Worm (Caenorhabditis elegans) whole organism, L2 larva: ENCODE results near the gene F55H2.5.

Experiments used
- aly-2 ChIP-seq: fragments of 150-350 bp; optimal IDR thresholded peaks from 2 replicates; lab custom pipeline; 2014; ENCODE audit warnings: missing biosample characterization, missing genetic modification characterization
- lin-39 ChIP-seq: fragments of 150-350 bp; optimal IDR thresholded peaks from 2 replicates; lab custom pipeline; 2014; ENCODE audit warnings: missing biosample characterization, missing genetic modification reagents, missing genetic modification characterization
- nhr-11 ChIP-seq: fragments of 150-350 bp; optimal IDR thresholded peaks from 2 replicates; lab custom pipeline; 2014; ENCODE audit warnings: missing biosample characterization, missing genetic modification characterization
- nhr-12 ChIP-seq: fragments of 150-350 bp; optimal IDR thresholded peaks from 2 replicates; lab custom pipeline; 2014; ENCODE audit warnings: missing biosample characterization, missing genetic modification characterization
- ztf-11 ChIP-seq: sonication (generic microtip); optimal IDR thresholded peaks from 2 replicates; lab custom pipeline; 2017; ENCODE audit warnings: missing biosample characterization, missing genetic modification characterization

ce11 chrIII:9467857-9468256 is 43.4 kb upstream of the F55H2.5 start, which contains the start of gene tag-342:
- TF ChIP-seq nhr-12 (tag; lab: Kevin White, UChicago) (no peak), aly-2 (tag; lab: Kevin White, UChicago) (no peak), nhr-11 (tag; lab: Kevin White, UChicago) (no peak), lin-39 (tag; lab: Kevin White, UChicago) (no peak), ztf-11 (tag; lab: Kevin White, UChicago) (no peak)
